Fruit fly (Drosophila melanogaster) whole organism, embryonic: Measurements from ENCODE around the gene CG31103.
A peak's percentile ranks its signal among the peaks of the same experiment; 100 is the strongest.

ENCODE experiments used
- ATbp ChIP-seq: fragments of 200-800 bp; sonication (Bioruptor generic); optimal IDR thresholded peaks from 2 replicates; lab custom pipeline; 2017; ENCODE audit warnings: missing biosample characterization, mild to moderate bottlenecking, missing genetic modification characterization, missing genetic modification reagents
- B-H2 ChIP-seq: fragments of 200-800 bp; sonication (Bioruptor generic); optimal IDR thresholded peaks from 2 replicates; lab custom pipeline; 2018; ENCODE audit warnings: missing biosample characterization, mild to moderate bottlenecking, missing genetic modification characterization
- CG10366 ChIP-seq: fragments of 200-800 bp; sonication (Bioruptor generic); IDR thresholded peaks from 2 replicates; pipeline ENCODE4 v1.3.6; 2022; ENCODE audit warnings: missing biosample characterization, missing genetic modification characterization
- CG12219 ChIP-seq: fragments of 200-800 bp; sonication (Bioruptor generic); optimal IDR thresholded peaks from 3 replicates; lab custom pipeline; 2018; ENCODE audit warnings: missing biosample characterization, mild to moderate bottlenecking, missing genetic modification characterization
- CG14965 ChIP-seq: fragments of 200-800 bp; sonication (Bioruptor generic); optimal IDR thresholded peaks from 2 replicates; lab custom pipeline; 2016; ENCODE audit warnings: missing biosample characterization, missing genetic modification characterization, borderline replicate concordance
- CG17385 ChIP-seq: fragments of 200-800 bp; sonication (Bioruptor generic); optimal IDR thresholded peaks from 3 replicates; lab custom pipeline; 2018; ENCODE audit warnings: missing biosample characterization, mild to moderate bottlenecking, missing genetic modification characterization
- CG17802 ChIP-seq: fragments of 200-800 bp; sonication (Bioruptor generic); optimal IDR thresholded peaks from 2 replicates; lab custom pipeline; 2018; ENCODE audit warnings: missing biosample characterization, mild to moderate bottlenecking, missing genetic modification characterization, moderate library complexity
- CG2678 ChIP-seq: fragments of 200-800 bp; sonication (Bioruptor generic); optimal IDR thresholded peaks from 3 replicates; lab custom pipeline; 2019; ENCODE audit warnings: missing biosample characterization, mild to moderate bottlenecking, missing genetic modification characterization, moderate library complexity
- CG31365 ChIP-seq: fragments of 200-800 bp; sonication (Bioruptor generic); optimal IDR thresholded peaks from 2 replicates; lab custom pipeline; 2018; ENCODE audit warnings: missing biosample characterization, mild to moderate bottlenecking, missing genetic modification characterization
- CG31388 ChIP-seq: fragments of 200-800 bp; sonication (Bioruptor generic); optimal IDR thresholded peaks from 2 replicates; lab custom pipeline; 2016; ENCODE audit warnings: missing biosample characterization, missing genetic modification characterization
- CG3163 ChIP-seq: fragments of 200-800 bp; sonication (Bioruptor generic); optimal IDR thresholded peaks from 3 replicates; lab custom pipeline; 2016; ENCODE audit warnings: missing biosample characterization, missing genetic modification characterization
- CG33213 ChIP-seq: fragments of 200-800 bp; sonication (Bioruptor generic); optimal IDR thresholded peaks from 3 replicates; lab custom pipeline; 2016; ENCODE audit warnings: missing biosample characterization, missing genetic modification characterization
- CG3838 ChIP-seq: fragments of 200-800 bp; sonication (Bioruptor generic); optimal IDR thresholded peaks from 3 replicates; lab custom pipeline; 2016; ENCODE audit warnings: missing biosample characterization, missing genetic modification characterization
- CG4360 ChIP-seq: fragments of 200-800 bp; sonication (Bioruptor generic); IDR thresholded peaks from 2 replicates; pipeline ENCODE4 v1.3.6; 2022; ENCODE audit warnings: missing biosample characterization, missing genetic modification characterization
- CG4707 ChIP-seq: fragments of 200-800 bp; sonication (Bioruptor generic); optimal IDR thresholded peaks from 2 replicates; lab custom pipeline; 2018; ENCODE audit warnings: missing biosample characterization, mild to moderate bottlenecking, missing genetic modification characterization, moderate library complexity
- CG4820 ChIP-seq: fragments of 200-800 bp; sonication (Bioruptor generic); optimal IDR thresholded peaks from 3 replicates; lab custom pipeline; 2016; ENCODE audit warnings: missing biosample characterization, missing genetic modification characterization
- CG5180 ChIP-seq: fragments of 200-800 bp; sonication (Bioruptor generic); optimal IDR thresholded peaks from 3 replicates; lab custom pipeline; 2017; ENCODE audit warnings: missing biosample characterization, missing genetic modification characterization, mild to moderate bottlenecking, moderate library complexity, missing genetic modification reagents
- CG6654 ChIP-seq: fragments of 200-800 bp; sonication (Bioruptor generic); optimal IDR thresholded peaks from 2 replicates; lab custom pipeline; 2017; ENCODE audit warnings: missing biosample characterization, mild to moderate bottlenecking, missing genetic modification characterization
- CG8290 ChIP-seq, 3 experiments: fragments of 200-800 bp; sonication (Bioruptor generic); optimal IDR thresholded peaks; 2 replicates each; lab custom pipeline; 2016 to 2019; ENCODE audit warnings: missing biosample characterization in 3 of 3, missing genetic modification characterization in 3 of 3, mild to moderate bottlenecking in 2 of 3, moderate library complexity in 1 of 3
- CG9437 ChIP-seq: fragments of 200-800 bp; sonication (Bioruptor generic); optimal IDR thresholded peaks from 2 replicates; lab custom pipeline; 2018; ENCODE audit warnings: missing biosample characterization, mild to moderate bottlenecking, missing genetic modification characterization
- CG9609 ChIP-seq: fragments of 200-800 bp; sonication (Bioruptor generic); optimal IDR thresholded peaks from 3 replicates; lab custom pipeline; 2016; ENCODE audit warnings: missing biosample characterization, missing genetic modification characterization
- Camta ChIP-seq: fragments of 200-800 bp; sonication (Bioruptor generic); optimal IDR thresholded peaks from 2 replicates; lab custom pipeline; 2016; ENCODE audit warnings: missing biosample characterization, missing genetic modification characterization
- Dll ChIP-seq: fragments of 200-800 bp; sonication (Bioruptor generic); IDR thresholded peaks from 4 replicates; pipeline ENCODE4 v1.3.6; 2022; ENCODE audit warnings: missing biosample characterization, missing genetic modification characterization; ENCODE audit not compliant: partially characterized antibody
- E2f2 ChIP-seq: fragments of 200-800 bp; sonication (Bioruptor generic); IDR thresholded peaks from 2 replicates; pipeline ENCODE4 v1.3.6; 2022; ENCODE audit warnings: missing biosample characterization, missing genetic modification characterization
- Elba2 ChIP-seq: fragments of 200-800 bp; sonication (Bioruptor generic); optimal IDR thresholded peaks from 3 replicates; lab custom pipeline; 2016; ENCODE audit warnings: missing biosample characterization, missing genetic modification characterization
- Ets97D ChIP-seq: fragments of 200-800 bp; sonication (Bioruptor generic); optimal IDR thresholded peaks from 3 replicates; lab custom pipeline; 2016; ENCODE audit warnings: missing biosample characterization, missing genetic modification characterization
- H2.0 ChIP-seq: fragments of 200-800 bp; sonication (Bioruptor generic); IDR thresholded peaks from 2 replicates; pipeline ENCODE4 v1.3.6; 2022; ENCODE audit warnings: missing biosample characterization, missing genetic modification characterization
- HmgD ChIP-seq: fragments of 200-800 bp; sonication (Bioruptor generic); optimal IDR thresholded peaks from 3 replicates; lab custom pipeline; 2016; ENCODE audit warnings: missing biosample characterization, missing genetic modification characterization
- Hr39 ChIP-seq: fragments of >200 bp; optimal IDR thresholded peaks from 2 replicates; lab custom pipeline; 2017
- Hsf ChIP-seq: fragments of 200-800 bp; sonication (Bioruptor generic); optimal IDR thresholded peaks from 3 replicates; lab custom pipeline; 2016; ENCODE audit warnings: missing biosample characterization, missing genetic modification characterization
- Lpt ChIP-seq: fragments of >200 bp; optimal IDR thresholded peaks from 2 replicates; lab custom pipeline; 2018; ENCODE audit warnings: missing biosample characterization, missing genetic modification characterization
- Sox102F ChIP-seq: fragments of 200-800 bp; sonication (Bioruptor generic); optimal IDR thresholded peaks from 2 replicates; lab custom pipeline; 2018; ENCODE audit warnings: missing biosample characterization, mild to moderate bottlenecking, missing genetic modification characterization, moderate library complexity
- TFAM ChIP-seq: fragments of 200-800 bp; sonication (Bioruptor generic); optimal IDR thresholded peaks from 2 replicates; lab custom pipeline; 2017; ENCODE audit warnings: missing biosample characterization, missing genetic modification characterization, inconsistent platforms
- Tbp ChIP-seq: fragments of >200 bp; optimal IDR thresholded peaks from 2 replicates; lab custom pipeline; 2018; ENCODE audit warnings: missing biosample characterization, missing genetic modification characterization
- Usf ChIP-seq: fragments of 200-800 bp; sonication (Bioruptor generic); optimal IDR thresholded peaks from 2 replicates; lab custom pipeline; 2017; ENCODE audit warnings: missing genotype, missing biosample characterization, missing genetic modification characterization
- abd-A ChIP-seq: fragments of 200-800 bp; sonication (Bioruptor generic); optimal IDR thresholded peaks from 3 replicates; lab custom pipeline; 2019; ENCODE audit warnings: missing biosample characterization, mild to moderate bottlenecking, missing genetic modification characterization, moderate library complexity
- amos ChIP-seq: fragments of 200-800 bp; sonication (Bioruptor generic); IDR thresholded peaks from 2 replicates; pipeline ENCODE4 v1.3.6; 2022; ENCODE audit warnings: missing biosample characterization, missing genetic modification characterization; ENCODE audit not compliant: partially characterized antibody
- aop ChIP-seq: fragments of 200-800 bp; sonication (Bioruptor generic); IDR thresholded peaks from 2 replicates; pipeline ENCODE4 v1.3.6; 2022; ENCODE audit warnings: missing biosample characterization, missing genetic modification characterization
- br ChIP-seq: fragments of >200 bp; optimal IDR thresholded peaks from 2 replicates; lab custom pipeline; 2017
- caup ChIP-seq: fragments of 200-800 bp; sonication (Bioruptor generic); optimal IDR thresholded peaks from 3 replicates; lab custom pipeline; 2017; ENCODE audit warnings: missing biosample characterization, mild to moderate bottlenecking, missing genetic modification characterization, moderate library complexity; ENCODE audit not compliant: severe bottlenecking
- esg ChIP-seq: fragments of 200-800 bp; sonication (Bioruptor generic); conservative IDR thresholded peaks from 2 replicates; pipeline ENCODE4 v1.3.6; 2022; ENCODE audit warnings: missing biosample characterization, missing genetic modification characterization
- eve ChIP-seq, 2 experiments: fragments of >200 bp; optimal IDR thresholded peaks; 2 replicates each; lab custom pipeline; 2017; ENCODE audit warnings: missing biosample characterization in 2 of 2, missing genetic modification characterization in 2 of 2
- nmo ChIP-seq: fragments of 200-800 bp; sonication (Bioruptor generic); optimal IDR thresholded peaks from 2 replicates; lab custom pipeline; 2018; ENCODE audit warnings: missing biosample characterization, mild to moderate bottlenecking, missing genetic modification characterization, moderate library complexity
- p53 ChIP-seq: fragments of 200-800 bp; sonication (Bioruptor generic); optimal IDR thresholded peaks from 2 replicates; lab custom pipeline; 2016; ENCODE audit warnings: missing biosample characterization, missing genetic modification characterization
- schlank ChIP-seq: fragments of 200-800 bp; sonication (Bioruptor generic); optimal IDR thresholded peaks from 2 replicates; lab custom pipeline; 2018; ENCODE audit warnings: missing biosample characterization, mild to moderate bottlenecking, missing genetic modification characterization
- sd ChIP-seq: fragments of 200-800 bp; sonication (Bioruptor generic); optimal IDR thresholded peaks from 3 replicates; lab custom pipeline; 2018; ENCODE audit warnings: missing biosample characterization, mild to moderate bottlenecking, missing genetic modification characterization, moderate library complexity
- sens-2 ChIP-seq: fragments of 200-800 bp; sonication (Bioruptor generic); IDR thresholded peaks from 2 replicates; pipeline ENCODE4 v1.3.6; 2022; ENCODE audit warnings: missing biosample characterization, missing genetic modification characterization
- sqz ChIP-seq: fragments of 200-800 bp; sonication (Bioruptor generic); optimal IDR thresholded peaks from 3 replicates; lab custom pipeline; 2018; ENCODE audit warnings: missing biosample characterization, mild to moderate bottlenecking, missing genetic modification characterization
- z ChIP-seq: fragments of 200-800 bp; sonication (Bioruptor generic); IDR thresholded peaks from 3 replicates; pipeline ENCODE4 v1.3.6; 2022; ENCODE audit warnings: missing biosample characterization, missing genetic modification characterization
- zen ChIP-seq: fragments of 200-800 bp; sonication (Bioruptor generic); optimal IDR thresholded peaks from 3 replicates; lab custom pipeline; 2018; ENCODE audit warnings: missing biosample characterization, mild to moderate bottlenecking, missing genetic modification characterization, moderate library complexity

Gene CG31103

DNA sequence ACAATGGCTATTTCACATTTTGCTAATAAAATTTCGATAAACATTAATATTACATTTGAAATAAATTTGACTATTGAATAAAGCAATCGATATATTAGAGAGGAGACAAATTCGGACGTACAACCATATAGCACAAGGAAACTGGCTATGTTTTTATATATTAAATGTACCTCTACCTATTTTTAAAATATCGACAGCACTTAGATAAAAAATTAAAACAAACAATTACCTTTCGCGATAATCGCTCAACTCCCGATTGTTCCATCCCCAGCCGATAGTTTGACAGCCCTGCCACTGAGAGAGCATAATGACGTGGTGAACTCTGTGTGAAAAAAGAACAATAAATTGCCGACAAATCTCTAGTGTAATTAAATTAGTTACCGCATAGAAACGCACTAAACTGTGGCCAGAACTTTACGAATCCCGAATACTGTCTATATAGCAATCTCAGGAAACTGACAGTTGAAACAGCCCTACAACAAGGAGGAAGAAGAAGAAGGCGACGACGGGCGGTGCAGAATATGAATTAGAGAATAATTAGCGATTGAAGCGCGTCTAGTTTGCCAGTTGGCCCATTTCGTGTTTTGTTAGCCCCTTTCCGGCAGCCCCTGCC lies 39.6 kb downstream of the CG31103 start, which contains the start of gene CG11857 (continued):
- TF ChIP-seq CG8290 (GFP tag; optimal IDR thresholded peaks at IDR 0.05; lab: Kevin White, UChicago) (peak; percentile 98), CG8290 (tag; optimal IDR thresholded peaks at IDR 0.05; lab: Kevin White, UChicago) (peak; percentile 90 to 97), abd-A (tag; lab: Kevin White, UChicago) (no peak), aop (GFP tag; lab: Robert Waterston, UW) (peak; percentile 96), CG33213 (GFP tag; lab: Kevin White, UChicago) (peak; percentile 97), caup (GFP tag; lab: Kevin White, UChicago) (peak; percentile 97), E2f2 (GFP tag; lab: Robert Waterston, UW) (peak; percentile 90), Camta (GFP tag; lab: Kevin White, UChicago) (peak; percentile 98), CG12219 (peak; percentile 92), p53 (GFP tag; lab: Kevin White, UChicago) (peak; percentile 93), B-H2 (GFP tag; lab: Kevin White, UChicago) (peak; percentile 98), HmgD (GFP tag; lab: Kevin White, UChicago) (peak; percentile 95), CG3163 (peak; percentile 87), CG4707 (GFP tag; lab: Kevin White, UChicago) (peak; percentile 82), sd (tag; lab: Kevin White, UChicago) (peak; percentile 90), br (lab: Kevin White, UChicago) (no peak), Usf (GFP tag; lab: Kevin White, UChicago) (peak; percentile 96), CG10366 (GFP tag; lab: Robert Waterston, UW) (peak; percentile 99), ATbp (peak; percentile 92), schlank (peak; percentile 96), Hr39 (no peak), Dll (GFP tag; lab: Robert Waterston, UW) (peak; percentile 100), Sox102F (GFP tag; lab: Kevin White, UChicago) (peak; percentile 98), Tbp (no peak), esg (peak; percentile 99), CG9609 (GFP tag; lab: Kevin White, UChicago) (peak; percentile 98), H2.0 (peak; percentile 99), CG4820 (peak; percentile 97), CG31388 (peak; percentile 97), Lpt (GFP tag; lab: Kevin White, UChicago) (no peak), TFAM (GFP tag; lab: Kevin White, UChicago) (peak; percentile 73), zen (peak; percentile 99), sens-2 (peak; percentile 99), CG9437 (GFP tag; lab: Kevin White, UChicago) (peak; percentile 88), CG3838 (GFP tag; lab: Kevin White, UChicago) (peak; percentile 95), CG17385 (GFP tag; lab: Kevin White, UChicago) (peak; percentile 94), Elba2 (GFP tag; lab: Kevin White, UChicago) (peak; percentile 90), z (peak; percentile 70; the same call in 2 of the 3 replicates), amos (GFP tag; lab: Robert Waterston, UW) (peak; percentile 98), CG14965 (GFP tag; lab: Kevin White, UChicago) (peak; percentile 55), CG5180 (GFP tag; lab: Kevin White, UChicago) (no peak), CG6654 (peak; percentile 88), eve (GFP tag; optimal IDR thresholded peaks at IDR 0.05; lab: Kevin White, UChicago) (peak in 1 of 2 experiments; percentile 54), CG17802 (tag; lab: Kevin White, UChicago) (peak; percentile 88), nmo (peak; percentile 99), CG4360 (GFP tag; lab: Robert Waterston, UW) (peak; percentile 75), CG31365 (tag; lab: Kevin White, UChicago) (peak; percentile 83), sqz (no peak), Hsf (GFP tag; lab: Kevin White, UChicago) (peak; percentile 99), CG2678 (tag; lab: Kevin White, UChicago) (peak; percentile 98), Ets97D (peak; percentile 95)
